Worm (Caenorhabditis elegans): ENCODE data around the gene Y66D12A.3.

Y66D12A.3 gene

DNA sequence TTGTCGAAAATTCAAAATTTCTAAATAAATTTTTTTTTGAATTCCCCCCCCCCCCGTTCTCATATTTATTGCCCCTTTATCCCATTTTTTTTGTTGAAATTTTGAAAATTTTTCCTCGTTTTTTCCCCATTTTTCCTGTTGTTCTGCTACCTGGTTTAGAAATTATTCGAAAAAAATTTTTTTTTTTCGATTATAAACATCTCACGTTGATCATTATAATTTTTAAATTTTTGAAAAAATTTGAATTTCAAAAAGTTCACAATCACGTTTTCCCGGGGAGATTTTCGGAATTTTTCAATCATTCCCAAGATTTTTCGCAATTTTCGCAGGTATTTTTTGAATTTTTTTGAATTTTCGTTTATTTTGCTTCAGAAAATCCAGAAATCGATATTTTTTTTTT is at the start of gene Y66D12A.3:
Y66D12A.3 (plus strand) TSS at position 301 of the 400 bp plus-strand sequence.
- TF ChIP-seq dao-5 (tag; optimal IDR thresholded peaks at IDR 0.05) (no peak), him-1 (tag; optimal IDR thresholded peaks at IDR 0.05) (no peak), W03F9.2 (tag; optimal IDR thresholded peaks at IDR 0.05) (no peak)

ce11 chrIII:11544947-11545346 is 44.1 kb upstream of the Y66D12A.3 start:
- TF ChIP-seq him-1 (tag; optimal IDR thresholded peaks at IDR 0.05) (no peak), W03F9.2 (tag; optimal IDR thresholded peaks at IDR 0.05) (no peak), dao-5 (tag; optimal IDR thresholded peaks at IDR 0.05) (no peak)

DNA sequence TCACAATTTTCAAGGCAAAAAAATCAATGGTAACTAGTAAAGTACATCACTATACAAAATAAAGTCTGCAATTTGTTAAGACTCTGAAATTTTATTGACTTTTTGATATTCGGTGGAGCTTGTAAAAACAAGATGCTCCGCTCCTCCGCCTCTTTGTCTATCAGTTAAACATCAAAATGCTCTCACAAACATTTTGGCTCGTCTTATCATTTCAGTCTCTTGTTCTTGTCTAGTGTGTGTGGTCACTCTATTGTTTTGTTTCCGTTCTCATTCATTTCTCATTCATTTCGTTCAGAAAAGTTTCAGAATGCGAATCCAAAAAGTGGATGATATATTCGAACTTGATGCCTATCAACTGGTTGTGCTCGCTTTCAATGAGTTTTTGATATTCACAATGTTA is 40.9 kb upstream of the Y66D12A.3 start, which contains the start of gene Y66D12A.13:
Y66D12A.13 (plus strand) TSS at position 301 of the 400 bp plus-strand sequence.
- TF ChIP-seq dao-5 (tag; optimal IDR thresholded peaks at IDR 0.05) (no peak), him-1 (tag; optimal IDR thresholded peaks at IDR 0.05) (no peak), W03F9.2 (tag; optimal IDR thresholded peaks at IDR 0.05) (no peak)

DNA sequence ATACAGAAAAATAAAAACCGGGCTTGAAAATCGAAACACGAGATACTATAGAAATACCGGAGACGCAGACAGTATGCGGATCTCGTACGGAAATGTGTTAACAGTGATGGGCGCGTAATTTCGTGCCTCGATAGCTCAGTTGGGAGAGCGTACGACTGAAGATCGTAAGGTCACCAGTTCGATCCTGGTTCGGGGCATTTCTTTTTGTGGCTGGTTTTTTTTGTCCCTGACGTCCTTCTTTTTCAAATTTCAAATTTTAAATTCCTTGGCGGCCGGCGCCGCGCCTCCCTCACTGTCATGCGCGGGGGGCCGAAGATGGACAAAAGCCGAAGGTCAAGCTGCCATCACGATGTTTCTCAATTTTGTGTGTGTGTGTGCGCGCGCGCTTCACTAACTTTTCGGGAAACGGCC is 34.3 kb upstream of the Y66D12A.3 start:
- TF ChIP-seq dao-5 (tag; optimal IDR thresholded peaks at IDR 0.05) (no peak), W03F9.2 (tag; optimal IDR thresholded peaks at IDR 0.05) (no peak)

DNA sequence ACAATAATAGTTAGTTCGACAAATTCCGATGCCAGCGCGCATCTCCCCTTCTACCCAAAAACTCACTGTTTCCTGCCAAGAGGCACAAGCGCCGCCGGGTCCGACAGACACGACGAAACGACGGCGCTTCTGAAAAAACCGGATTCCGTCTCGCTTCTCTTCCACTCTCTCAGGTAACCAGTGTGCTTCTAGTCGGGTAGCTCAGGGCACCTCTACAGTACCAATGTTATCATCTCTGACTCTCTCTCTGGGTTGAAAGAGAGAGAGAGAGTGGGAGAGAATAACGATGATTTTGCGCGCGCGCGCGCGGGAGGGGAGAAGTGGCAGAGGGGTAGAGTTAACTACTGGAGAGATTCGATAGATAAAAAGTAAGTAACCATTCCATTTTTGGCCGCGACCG is 32.2 kb upstream of the Y66D12A.3 start:
- TF ChIP-seq W03F9.2 (tag; optimal IDR thresholded peaks at IDR 0.05) = no peak
- no peak for TF ChIP-seq him-1 (tag; optimal IDR thresholded peaks at IDR 0.05)
- no peak for TF ChIP-seq dao-5 (tag; optimal IDR thresholded peaks at IDR 0.05)

DNA sequence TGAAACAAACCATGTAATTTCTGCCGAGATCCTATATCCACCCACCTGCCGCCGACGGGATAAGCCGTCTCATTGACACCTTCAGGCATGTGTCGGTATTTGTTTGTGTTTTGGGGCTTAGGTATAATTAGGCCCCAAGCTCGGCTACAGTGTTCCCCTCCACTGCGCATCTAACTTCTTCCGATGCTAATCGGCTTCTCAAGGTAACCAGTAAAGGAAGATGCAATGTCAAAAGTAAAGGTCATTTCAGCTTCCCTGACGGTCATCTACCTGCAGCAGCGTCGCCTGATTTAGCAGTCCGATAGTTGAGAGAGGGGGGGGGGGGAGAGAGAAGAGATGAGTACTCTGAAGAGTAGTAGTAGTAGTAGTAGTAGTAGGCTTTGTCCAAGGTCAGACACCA is 30.8 kb upstream of the Y66D12A.3 start:
- TF ChIP-seq W03F9.2 (tag; optimal IDR thresholded peaks at IDR 0.05) = no peak
- TF ChIP-seq him-1 (tag; optimal IDR thresholded peaks at IDR 0.05) = no peak
- TF ChIP-seq dao-5 (tag; optimal IDR thresholded peaks at IDR 0.05) = no peak

DNA sequence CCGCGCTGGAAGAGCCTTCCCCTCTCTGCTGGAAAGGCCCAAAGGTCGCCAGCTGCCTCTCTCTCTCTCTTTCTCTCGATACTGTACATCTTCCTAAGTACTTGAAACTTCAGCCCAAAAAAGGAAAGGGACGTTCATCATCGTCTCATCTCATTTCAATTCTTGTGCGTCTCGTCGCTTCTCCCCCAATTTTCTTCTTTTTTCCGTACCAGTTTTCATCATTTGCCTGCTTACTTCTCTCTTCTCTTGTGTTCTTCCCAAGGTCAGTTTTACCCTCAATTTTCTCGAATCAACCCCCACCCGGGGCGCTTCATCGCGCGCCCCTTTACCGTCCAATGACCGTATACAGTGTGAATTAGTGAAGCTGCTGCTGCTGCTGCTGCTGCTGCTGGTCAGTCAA is 29.3 kb upstream of the Y66D12A.3 start:
- TF ChIP-seq W03F9.2 (tag; optimal IDR thresholded peaks at IDR 0.05) (no peak), him-1 (tag; optimal IDR thresholded peaks at IDR 0.05) (no peak), dao-5 (tag; optimal IDR thresholded peaks at IDR 0.05) (no peak)

DNA sequence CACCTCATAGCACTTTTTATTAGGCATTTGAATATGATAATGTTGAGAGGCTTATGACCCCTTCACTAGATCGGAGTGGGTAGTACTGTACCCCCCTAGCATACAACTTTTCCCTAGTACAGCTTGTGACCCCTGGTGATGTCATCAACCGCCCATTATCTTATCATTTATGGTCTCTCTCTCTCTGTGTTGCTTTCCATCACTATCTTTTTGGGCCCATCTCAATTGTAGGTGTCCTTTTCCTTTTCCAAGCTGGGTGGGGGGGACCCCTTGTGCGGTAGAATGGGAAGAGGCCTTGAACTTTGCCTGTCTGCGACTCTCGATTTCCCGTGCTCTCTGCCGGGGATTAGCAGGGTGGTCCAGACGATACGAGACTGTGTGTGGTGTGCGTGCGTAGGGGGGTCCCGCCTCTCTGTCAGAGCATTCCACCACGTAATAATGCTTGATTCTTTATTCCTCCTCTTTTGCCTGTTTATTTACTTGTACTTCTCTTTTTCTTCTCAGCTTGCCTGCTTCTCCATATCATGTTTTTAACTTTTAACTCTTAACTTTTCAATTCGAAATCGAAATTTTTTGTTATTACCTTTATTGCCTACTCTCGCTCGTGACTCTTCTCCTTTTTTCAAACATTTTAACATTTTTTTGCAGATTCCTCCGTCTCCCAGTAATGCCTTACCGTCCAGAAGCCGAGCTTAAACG is 28.4 kb upstream of the Y66D12A.3 start, which contains the start of gene ztf-29:
ztf-29 (plus strand) TSS at position 649 of the 699 bp plus-strand sequence.
- TF ChIP-seq dao-5 (tag; optimal IDR thresholded peaks at IDR 0.05) = no peak

- TF ChIP-seq him-1 (tag; optimal IDR thresholded peaks at IDR 0.05) (no peak), W03F9.2 (tag; optimal IDR thresholded peaks at IDR 0.05) (no peak), dao-5 (tag; optimal IDR thresholded peaks at IDR 0.05) (no peak)
These were observed 27.4 kb upstream of the Y66D12A.3 start for ce11 chrIII:11561597-11561996.

DNA sequence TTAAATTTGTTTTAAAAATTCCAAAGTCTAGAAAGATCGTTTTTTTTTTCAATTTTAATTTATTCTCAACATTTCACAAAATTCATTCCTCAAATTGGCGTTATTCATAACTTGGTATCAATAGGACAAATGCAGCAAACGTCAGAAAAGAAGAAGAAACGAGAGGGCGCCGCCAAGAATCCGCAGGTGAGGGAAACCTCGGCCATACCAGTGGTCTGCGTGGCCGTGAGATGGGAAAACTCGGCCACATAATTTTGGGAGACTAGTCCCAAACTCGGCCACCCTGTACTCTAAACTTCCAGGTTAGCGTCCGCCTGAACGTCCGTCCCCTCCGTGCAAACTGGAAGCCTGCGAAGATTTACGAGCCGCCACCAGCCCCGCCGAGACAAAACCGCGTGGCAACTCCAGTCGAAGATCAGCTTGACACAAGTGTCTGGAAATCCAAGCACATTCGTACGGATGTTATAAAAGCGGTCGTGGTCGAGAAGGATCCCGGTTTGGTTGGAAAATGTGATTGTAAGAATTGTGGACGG is 25.5 kb upstream of the Y66D12A.3 start, which contains the start of gene Y66D12A.11:
Y66D12A.11 (plus strand) TSS at position 51 of the 533 bp plus-strand sequence.
- TF ChIP-seq him-1 (tag; optimal IDR thresholded peaks at IDR 0.05) (no peak), W03F9.2 (tag; optimal IDR thresholded peaks at IDR 0.05) (no peak), dao-5 (tag; optimal IDR thresholded peaks at IDR 0.05) (no peak)

- TF ChIP-seq W03F9.2 (tag; optimal IDR thresholded peaks at IDR 0.05) (no peak), him-1 (tag; optimal IDR thresholded peaks at IDR 0.05) (no peak), dao-5 (tag; optimal IDR thresholded peaks at IDR 0.05) (no peak)
These were observed 23.4 kb upstream of the Y66D12A.3 start, which contains the start of gene Y66D12A.10 for ce11 chrIII:11565602-11566001. Gene Y66D12A.10, plus strand, starts transcription at chrIII:11565874.

- no peak for TF ChIP-seq him-1 (tag; optimal IDR thresholded peaks at IDR 0.05)
- TF ChIP-seq W03F9.2 (tag; optimal IDR thresholded peaks at IDR 0.05) = no peak
- no peak for TF ChIP-seq dao-5 (tag; optimal IDR thresholded peaks at IDR 0.05)
These were observed 21.2 kb upstream of the Y66D12A.3 start, which contains the start of gene psme-3 for ce11 chrIII:11567837-11568236. Gene psme-3, plus strand, starts transcription at chrIII:11568137.

DNA sequence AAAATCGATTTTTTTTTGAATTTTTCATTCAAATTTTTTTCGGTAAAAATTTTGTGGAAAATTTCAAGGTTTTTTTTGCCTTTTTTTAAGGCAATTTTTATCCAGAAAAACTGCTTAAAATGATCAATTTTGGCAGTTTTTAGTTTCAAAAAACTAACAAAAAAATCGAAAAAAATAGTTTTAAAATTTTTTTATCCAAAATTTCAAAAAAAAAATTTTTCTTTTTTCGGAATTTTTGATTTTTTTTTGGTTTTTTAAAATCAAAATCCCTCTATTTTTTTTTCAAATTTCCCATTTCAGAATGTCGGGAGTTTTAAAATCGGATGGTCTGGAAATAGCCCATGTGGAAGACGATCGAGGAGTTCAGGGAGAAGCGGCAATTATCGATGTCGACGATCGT is 15.1 kb upstream of the Y66D12A.3 start, which contains the start of gene Y66D12A.8:
Y66D12A.8 (plus strand) TSS at position 301 of the 400 bp plus-strand sequence.
- no peak for TF ChIP-seq him-1 (tag; optimal IDR thresholded peaks at IDR 0.05)
- no peak for TF ChIP-seq dao-5 (tag; optimal IDR thresholded peaks at IDR 0.05)
- TF ChIP-seq W03F9.2 (tag; optimal IDR thresholded peaks at IDR 0.05) = no peak

- TF ChIP-seq W03F9.2 (tag; optimal IDR thresholded peaks at IDR 0.05) = no peak
- TF ChIP-seq him-1 (tag; optimal IDR thresholded peaks at IDR 0.05) = no peak
- TF ChIP-seq dao-5 (tag; optimal IDR thresholded peaks at IDR 0.05) = no peak
These were observed 9.6 kb upstream of the Y66D12A.3 start for ce11 chrIII:11579380-11579779.

Data from whole organism, L4/young adult.